Fruit fly (Drosophila melanogaster): ENCODE measurements around the gene CG46399.

DNA sequence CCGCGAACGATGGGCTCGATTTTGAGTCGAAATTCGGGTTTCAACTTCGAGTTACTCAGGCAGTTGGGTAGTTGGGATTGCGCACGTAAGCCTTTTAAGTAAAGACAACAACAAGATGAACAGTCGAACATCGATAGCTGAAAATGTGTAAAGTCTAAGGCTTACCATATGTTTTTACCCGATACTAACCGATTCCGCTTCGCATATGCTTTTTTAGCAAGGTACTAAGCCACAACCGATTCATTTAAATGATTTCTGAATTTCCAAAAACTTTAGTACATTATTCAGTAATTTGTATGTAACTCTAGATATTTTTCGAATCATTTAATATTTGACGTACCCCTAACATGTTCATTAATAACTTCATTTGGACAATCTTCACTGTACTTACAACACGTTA, 38.5 kb downstream of the CG46399 start:
- TF ChIP-seq gl (tag; optimal IDR thresholded peaks at IDR 0.05) = no peak
- TF ChIP-seq rn (GFP tag; IDR thresholded peaks at IDR 0.05) = no peak
- TF ChIP-seq EcR (GFP tag; optimal IDR thresholded peaks at IDR 0.05) = no peak
- TF ChIP-seq Pif1B (GFP tag; optimal IDR thresholded peaks at IDR 0.05) = no peak

Data from whole organism, pupa.